Worm (Caenorhabditis elegans): ENCODE results near the gene Y52E8A.6.

The Y52E8A.6 gene

DNA sequence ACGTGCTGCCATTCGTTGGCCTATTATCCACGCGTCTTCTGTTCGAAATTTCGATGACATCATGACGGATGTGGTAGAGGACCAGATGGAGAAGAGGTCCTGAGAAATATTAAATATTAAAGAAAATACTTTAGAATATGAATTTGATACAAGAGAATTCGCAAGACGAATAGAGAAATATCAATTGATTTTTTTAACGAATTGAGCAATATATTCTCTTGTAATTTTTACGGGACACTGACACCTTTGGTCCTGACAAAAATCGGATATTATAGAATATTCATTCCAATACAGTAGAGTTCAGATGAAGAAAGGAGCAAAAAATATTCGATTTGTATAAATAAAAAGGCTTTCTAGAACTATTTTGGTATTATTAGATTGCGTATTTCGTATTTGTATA lies 31.7 kb downstream of the Y52E8A.6 start, which contains the start of gene C01F1.6:
C01F1.6 (minus strand) TSS at position 101 of the 400 bp plus-strand sequence.
- peak; percentile 5 for TF ChIP-seq aha-1 (tag)
- no peak for TF ChIP-seq hlh-11 (tag; optimal IDR thresholded peaks at IDR 0.05)
- no peak for TF ChIP-seq dmd-9 (GFP tag; IDR thresholded peaks at IDR 0.05)
- TF ChIP-seq nhr-25 (tag; optimal IDR thresholded peaks at IDR 0.05; ENCODE audit: borderline replicate concordance, insufficient read depth), result no peak
- TF ChIP-seq R02D3.7 (tag; optimal IDR thresholded peaks at IDR 0.05), result no peak
- peak in 1 of 2 experiments; percentile 86 for TF ChIP-seq unc-62 (GFP tag; optimal IDR thresholded peaks at IDR 0.05 in 1 of 2)
- TF ChIP-seq unc-62 (tag; optimal IDR thresholded peaks at IDR 0.05), result no peak

- TF ChIP-seq Y75B8A.6 (GFP tag; IDR thresholded peaks at IDR 0.05), result no peak
- no peak for TF ChIP-seq fos-1 (tag; optimal IDR thresholded peaks at IDR 0.05)
- no peak for TF ChIP-seq ctbp-1 (GFP tag; IDR thresholded peaks at IDR 0.05)
- no peak for TF ChIP-seq egl-27 (tag; optimal IDR thresholded peaks at IDR 0.05)
- TF ChIP-seq F10B5.3 (tag; optimal IDR thresholded peaks at IDR 0.05), result no peak
- TF ChIP-seq aha-1 (tag), result no peak
- TF ChIP-seq jun-1 (tag; optimal IDR thresholded peaks at IDR 0.05), result no peak
- TF ChIP-seq D1046.2 (GFP tag; IDR thresholded peaks at IDR 0.05), result no peak
- TF ChIP-seq T20F7.1 (GFP tag; optimal IDR thresholded peaks at IDR 0.05), result no peak
- TF ChIP-seq pqm-1 (tag; optimal IDR thresholded peaks at IDR 0.05), result no peak
- TF ChIP-seq F26F4.8 (GFP tag; conservative IDR thresholded peaks at IDR 0.05), result no peak
- TF ChIP-seq mes-2 (tag; optimal IDR thresholded peaks at IDR 0.05; ENCODE audit: poor library complexity, severe bottlenecking), result no peak
- no peak for TF ChIP-seq lsy-2 (tag; optimal IDR thresholded peaks at IDR 0.05)
- no peak for TF ChIP-seq lir-3 (tag; optimal IDR thresholded peaks at IDR 0.05)
- no peak for TF ChIP-seq nhr-237 (tag; optimal IDR thresholded peaks at IDR 0.05)
- no peak for TF ChIP-seq ceh-32 (tag; optimal IDR thresholded peaks at IDR 0.05; ENCODE audit: poor library complexity)
- no peak for TF ChIP-seq ama-1 (optimal IDR thresholded peaks at IDR 0.05)
- TF ChIP-seq nhr-11 (tag; optimal IDR thresholded peaks at IDR 0.05), result no peak
- no peak for TF ChIP-seq dve-1 (tag; optimal IDR thresholded peaks at IDR 0.05; ENCODE audit: insufficient read depth)
These were observed 32.8 kb downstream of the Y52E8A.6 start for ce11 chrII:4286921-4287320.

DNA sequence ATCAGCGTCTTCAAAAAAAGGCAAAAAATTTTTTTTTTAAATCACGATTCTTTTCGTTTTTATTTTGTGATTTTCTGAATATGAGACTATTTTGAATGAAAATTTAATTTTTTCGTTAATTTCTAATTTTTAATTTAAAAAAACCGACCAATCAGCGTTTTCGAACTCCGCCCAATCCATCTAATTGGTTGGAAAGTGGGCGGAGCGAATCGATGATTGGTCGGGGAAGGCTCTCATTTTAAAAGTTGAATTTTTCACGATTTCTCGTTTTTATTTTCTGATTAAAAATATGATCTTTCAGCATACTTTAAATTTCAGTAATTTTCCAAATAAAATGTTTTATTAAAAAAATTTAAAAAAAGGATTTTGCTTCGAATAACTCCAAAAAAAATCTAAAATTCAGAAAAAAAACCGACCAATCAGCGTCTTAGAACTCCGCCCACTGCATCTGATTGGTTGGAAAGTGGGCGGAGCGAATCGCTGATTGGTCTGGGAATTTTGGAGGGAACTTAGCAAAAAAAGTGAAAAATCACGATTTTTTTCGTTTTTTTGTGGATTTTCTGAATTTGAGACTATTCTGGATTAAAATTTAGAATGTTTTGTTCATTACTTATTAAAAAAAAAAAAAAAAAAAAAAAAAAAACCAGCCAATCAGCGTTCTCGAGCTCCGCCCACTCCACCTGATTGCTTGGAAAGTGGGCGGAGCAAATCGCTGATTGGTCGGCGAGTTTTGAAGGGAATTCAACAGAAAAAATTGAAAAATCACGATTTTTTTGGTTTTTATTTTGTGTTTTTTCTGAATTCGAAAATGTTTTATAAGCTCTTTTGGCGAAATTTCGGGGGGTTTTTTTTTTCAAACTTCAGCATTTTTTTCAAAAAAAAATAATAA lies 35.2 kb downstream of the Y52E8A.6 start:
- TF ChIP-seq attf-4 (tag; optimal IDR thresholded peaks at IDR 0.05), result no peak
- TF ChIP-seq zip-2 (tag; optimal IDR thresholded peaks at IDR 0.05), result no peak
- TF ChIP-seq unc-39 (tag; optimal IDR thresholded peaks at IDR 0.05), result no peak
- no peak for TF ChIP-seq lin-15B (tag; optimal IDR thresholded peaks at IDR 0.05)
- no peak for TF ChIP-seq arid-1 (GFP tag; conservative IDR thresholded peaks at IDR 0.05)
- no peak for TF ChIP-seq zag-1 (tag; optimal IDR thresholded peaks at IDR 0.05)
- no peak for TF ChIP-seq lin-38 (GFP tag; IDR thresholded peaks at IDR 0.05)
- no peak for TF ChIP-seq nhr-237 (tag; optimal IDR thresholded peaks at IDR 0.05)

ce11 chrII:4281743-4282142 lies 38.0 kb downstream of the Y52E8A.6 start, which contains the start of gene C01F1.5:
C01F1.5 (minus strand) TSS chrII:4281845.
- TF ChIP-seq nhr-10 (tag; optimal IDR thresholded peaks at IDR 0.05) (no peak), R02D3.7 (tag; optimal IDR thresholded peaks at IDR 0.05) (no peak), lin-38 (GFP tag; IDR thresholded peaks at IDR 0.05) (0 out of 2 replicates have a peak, but pooled peaks have one; percentile 18), unc-62 (GFP tag; optimal IDR thresholded peaks at IDR 0.05 in 1 of 2) (peak in 1 of 2 experiments; percentile 89), unc-62 (tag; optimal IDR thresholded peaks at IDR 0.05) (no peak), Y75B8A.6 (GFP tag; IDR thresholded peaks at IDR 0.05) (no peak), madf-5 (GFP tag; IDR thresholded peaks at IDR 0.05) (no peak), mes-2 (tag; optimal IDR thresholded peaks at IDR 0.05; ENCODE audit: poor library complexity, severe bottlenecking) (no peak), mep-1 (tag; optimal IDR thresholded peaks at IDR 0.05) (no peak), saeg-2 (GFP tag; IDR thresholded peaks at IDR 0.05) (no peak), F49E8.2 (tag; optimal IDR thresholded peaks at IDR 0.05; ENCODE audit: borderline replicate concordance) (no peak)

Data from whole organism, L4 larva.